Fruit fly (Drosophila melanogaster) whole organism, adult: ENCODE results near the gene CG10907.

Source experiments
- CG11617 ChIP-seq: fragments of 200-800 bp; sonication (Bioruptor generic); optimal IDR thresholded peaks from 2 replicates; lab custom pipeline; 2017; ENCODE audit warnings: mild to moderate bottlenecking, missing biosample characterization, missing genetic modification reagents, missing genetic modification characterization
- CG12768 ChIP-seq: fragments of 200-800 bp; sonication (Bioruptor generic); optimal IDR thresholded peaks from 2 replicates; lab custom pipeline; 2017; ENCODE audit warnings: missing biosample characterization, missing genetic modification characterization, mild to moderate bottlenecking, moderate library complexity, missing genetic modification reagents
- CG14711 ChIP-seq: fragments of 200-800 bp; sonication (Bioruptor generic); optimal IDR thresholded peaks from 2 replicates; lab custom pipeline; 2018; ENCODE audit warnings: missing biosample characterization, mild to moderate bottlenecking, missing genetic modification characterization, moderate library complexity
- CG1620 ChIP-seq: fragments of 200-800 bp; sonication (Bioruptor generic); optimal IDR thresholded peaks from 2 replicates; lab custom pipeline; 2016; ENCODE audit warnings: missing biosample characterization, missing genetic modification characterization
- Crg-1 ChIP-seq: fragments of 200-800 bp; sonication (Bioruptor generic); optimal IDR thresholded peaks from 2 replicates; lab custom pipeline; 2016; ENCODE audit warnings: missing biosample characterization, missing genetic modification characterization
- Hr96 ChIP-seq: fragments of 200-800 bp; sonication (Bioruptor generic); optimal IDR thresholded peaks from 2 replicates; lab custom pipeline; 2016; ENCODE audit warnings: missing biosample characterization, missing genetic modification characterization
- bab1 ChIP-seq: fragments of 200-800 bp; sonication (Bioruptor generic); optimal IDR thresholded peaks from 3 replicates; lab custom pipeline; 2019; ENCODE audit warnings: missing biosample characterization, mild to moderate bottlenecking, missing genetic modification characterization, moderate library complexity
- cnc ChIP-seq, 2 experiments: fragments of >200 bp; optimal IDR thresholded peaks; 2 replicates each; lab custom pipeline; 2017
- kay ChIP-seq: fragments of 200-800 bp; sonication (Bioruptor generic); peaks from one replicate; lab custom pipeline; 2016; ENCODE audit warnings: missing biosample characterization, missing genetic modification characterization, borderline replicate concordance
- ovo ChIP-seq: fragments of 200-800 bp; sonication (Bioruptor generic); optimal IDR thresholded peaks from 2 replicates; lab custom pipeline; 2016; ENCODE audit warnings: missing biosample characterization, missing genetic modification characterization
- pad ChIP-seq: fragments of 200-800 bp; sonication (Bioruptor generic); optimal IDR thresholded peaks from 3 replicates; lab custom pipeline; 2017; ENCODE audit warnings: missing biosample characterization, missing genetic modification characterization, mild to moderate bottlenecking, moderate library complexity, missing genetic modification reagents
- tj ChIP-seq: fragments of 200-800 bp; sonication (Bioruptor generic); optimal IDR thresholded peaks from 3 replicates; lab custom pipeline; 2017; ENCODE audit warnings: missing biosample characterization, mild to moderate bottlenecking, missing genetic modification characterization, moderate library complexity
- toe ChIP-seq: fragments of 200-800 bp; sonication (Bioruptor generic); optimal IDR thresholded peaks from 2 replicates; lab custom pipeline; 2016; ENCODE audit warnings: missing biosample characterization, missing genetic modification characterization

DNA sequence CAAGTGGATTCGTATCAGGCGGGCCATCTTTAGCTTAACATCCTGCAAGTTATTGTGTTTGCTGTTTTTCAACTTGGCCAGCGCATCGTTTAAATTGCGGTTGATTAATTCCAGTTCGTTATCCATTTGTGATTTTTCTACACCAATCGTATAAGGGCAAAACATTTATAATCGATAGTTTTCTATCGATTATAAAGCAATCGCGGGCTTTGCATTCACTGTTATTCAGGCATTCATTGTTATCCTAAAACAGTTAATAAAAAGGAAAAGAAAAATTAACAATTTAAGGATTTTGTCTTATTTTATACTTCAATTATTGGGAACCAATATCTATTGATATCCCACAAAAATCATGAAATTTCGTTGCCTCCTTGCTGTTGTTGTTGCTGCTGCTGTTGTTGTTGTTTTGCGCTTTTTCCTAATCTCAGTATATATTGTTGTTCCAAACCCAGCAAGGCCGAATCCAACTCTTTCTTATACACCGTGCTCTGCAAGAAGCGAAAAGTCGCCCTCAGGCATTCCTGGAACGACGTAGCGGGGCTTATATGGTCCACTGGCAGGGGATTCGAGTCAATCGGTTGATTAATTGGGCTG, 32.3 kb downstream of the CG10907 start, which contains the start of gene CG32095:
- TF ChIP-seq CG14711 (tag; lab: Kevin White, UChicago) (no peak), bab1 (GFP tag; lab: Kevin White, UChicago) (no peak), Crg-1 (GFP tag; lab: Kevin White, UChicago) (no peak), CG11617 (GFP tag; lab: Kevin White, UChicago) (no peak), kay (GFP tag; lab: Kevin White, UChicago) (no peak), ovo (GFP tag; lab: Kevin White, UChicago) (no peak), tj (GFP tag; lab: Kevin White, UChicago) (no peak), CG12768 (GFP tag; lab: Kevin White, UChicago) (no peak), CG1620 (GFP tag; lab: Kevin White, UChicago) (no peak), Hr96 (GFP tag; lab: Kevin White, UChicago) (no peak), pad (GFP tag; lab: Kevin White, UChicago) (no peak), toe (GFP tag; lab: Kevin White, UChicago) (no peak), cnc (optimal IDR thresholded peaks at IDR 0.05; lab: Kevin White, UChicago) (no peak)
